Worm (Caenorhabditis elegans) whole organism, mixed stage, embryonic: ENCODE results near the gene rpn-13.

Source experiments
- M03D4.4 ChIP-seq: sonication (generic microtip); optimal IDR thresholded peaks from 2 replicates; lab custom pipeline; 2017; ENCODE audit warnings: mild to moderate bottlenecking, missing genetic modification characterization, missing compliant biosample characterization
- ceh-39 ChIP-seq: fragments of 150-350 bp; optimal IDR thresholded peaks from 2 replicates; lab custom pipeline; 2014; ENCODE audit warnings: missing biosample characterization, missing genetic modification characterization
- ces-1 ChIP-seq: fragments of 150-350 bp; optimal IDR thresholded peaks from 2 replicates; lab custom pipeline; 2014; ENCODE audit warnings: missing biosample characterization, missing genetic modification reagents, missing genetic modification characterization
- cnd-1 ChIP-seq: fragments of 200-800 bp; sonication (Bioruptor generic); optimal IDR thresholded peaks from 2 replicates; lab custom pipeline; 2018; ENCODE audit warnings: mild to moderate bottlenecking, missing genetic modification characterization, missing compliant biosample characterization
- drap-1 ChIP-seq: fragments of 200-800 bp; sonication (Bioruptor generic); optimal IDR thresholded peaks from 3 replicates; lab custom pipeline; 2018; ENCODE audit warnings: mild to moderate bottlenecking, missing genetic modification characterization, missing compliant biosample characterization
- elt-1 ChIP-seq: sonication (generic microtip); optimal IDR thresholded peaks from 2 replicates; lab custom pipeline; 2017; ENCODE audit warnings: missing genetic modification characterization, mild to moderate bottlenecking, missing compliant biosample characterization, antibody characterized with exemption, moderate library complexity, borderline replicate concordance; ENCODE audit not compliant: insufficient read depth
- flh-1 ChIP-seq: fragments of 200-800 bp; sonication (Bioruptor generic); optimal IDR thresholded peaks from 2 replicates; lab custom pipeline; 2018; ENCODE audit warnings: mild to moderate bottlenecking, missing genetic modification characterization, moderate library complexity, missing compliant biosample characterization
- ham-2 ChIP-seq: fragments of 200-800 bp; sonication (Bioruptor generic); optimal IDR thresholded peaks from 2 replicates; lab custom pipeline; 2018; ENCODE audit warnings: mild to moderate bottlenecking, missing genetic modification characterization, missing compliant biosample characterization
- lsy-2 ChIP-seq: fragments of 150-350 bp; optimal IDR thresholded peaks from 2 replicates; lab custom pipeline; 2014; ENCODE audit warnings: missing biosample characterization, missing genetic modification characterization
- mab-5 ChIP-seq: fragments of 150-350 bp; optimal IDR thresholded peaks from 2 replicates; lab custom pipeline; 2014; ENCODE audit warnings: missing biosample characterization, missing genetic modification characterization
- nhr-28 ChIP-seq: fragments of 150-350 bp; optimal IDR thresholded peaks from 2 replicates; lab custom pipeline; 2014; ENCODE audit warnings: missing biosample characterization, missing genetic modification characterization
- nhr-76 ChIP-seq: sonication (generic microtip); optimal IDR thresholded peaks from 2 replicates; lab custom pipeline; 2017; ENCODE audit warnings: missing biosample characterization, missing genetic modification characterization
- pha-4 ChIP-seq: fragments of 150-350 bp; optimal IDR thresholded peaks from 2 replicates; lab custom pipeline; 2018; ENCODE audit warnings: missing biosample characterization, missing genetic modification reagents, missing genetic modification characterization
- sem-2 ChIP-seq: fragments of 200-800 bp; sonication (Bioruptor generic); optimal IDR thresholded peaks from 2 replicates; lab custom pipeline; 2018; ENCODE audit warnings: mild to moderate bottlenecking, missing genetic modification characterization, missing compliant biosample characterization
- unc-120 ChIP-seq: sonication (generic microtip); optimal IDR thresholded peaks from 2 replicates; lab custom pipeline; 2017; ENCODE audit warnings: missing genetic modification characterization, missing compliant biosample characterization; ENCODE audit not compliant: poor library complexity, severe bottlenecking
- zip-8 ChIP-seq: fragments of 150-350 bp; optimal IDR thresholded peaks from 2 replicates; lab custom pipeline; 2014; ENCODE audit warnings: missing biosample characterization, missing genetic modification characterization

Gene rpn-13

ce11 chrIII:6298131-6298530 lies 43.6 kb downstream of the rpn-13 start, which contains the start of gene F47D12.3:
Gene F47D12.3, plus strand, starts transcription at chrIII:6298461.
- no peak for TF ChIP-seq flh-1 (GFP tag; lab: Kevin White, UChicago)
- TF ChIP-seq ham-2 (GFP tag; lab: Kevin White, UChicago), result no peak
- TF ChIP-seq elt-1 (tag; lab: Kevin White, UChicago), result no peak
- no peak for TF ChIP-seq pha-4 (tag; lab: Kevin White, UChicago)

- no peak for TF ChIP-seq drap-1 (GFP tag; lab: Kevin White, UChicago)
- TF ChIP-seq ces-1, result peak; percentile 33
Measured at ce11 chrIII:6297599-6297998, 44.1 kb downstream of the rpn-13 start.

DNA sequence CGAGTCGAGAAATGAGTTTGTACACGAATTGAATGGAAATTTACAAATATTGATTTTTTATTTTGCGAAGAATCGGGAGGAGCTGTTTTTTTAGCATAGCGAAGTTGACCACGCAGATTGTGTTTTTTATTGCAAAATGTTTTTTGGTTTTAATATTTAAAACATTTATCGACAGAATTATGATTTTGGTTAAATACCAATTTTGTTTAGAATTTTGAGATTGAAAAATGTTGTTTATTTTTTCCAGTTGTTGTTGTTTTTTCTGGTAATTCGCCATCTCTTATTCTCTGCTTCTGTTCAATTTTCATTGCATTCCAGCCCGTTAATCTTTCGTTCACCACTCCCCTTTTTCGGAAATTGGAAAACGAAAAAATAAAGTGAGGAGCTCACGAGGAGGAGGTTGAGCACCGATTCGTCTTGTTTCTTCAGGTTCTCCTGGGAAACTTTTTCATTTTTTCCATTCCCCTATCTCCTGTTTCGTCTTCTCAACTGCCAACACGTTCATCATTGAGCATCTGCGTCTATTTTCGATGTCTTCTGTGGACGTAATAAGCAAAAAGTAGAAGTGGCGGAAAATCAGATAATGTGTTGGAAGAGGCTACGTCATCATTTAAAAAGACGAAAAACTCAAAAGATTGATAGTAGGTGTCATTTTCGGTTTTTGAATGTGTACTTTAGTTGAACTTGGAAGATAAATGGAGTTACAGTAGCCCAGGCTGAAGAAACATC lies 45.6 kb downstream of the rpn-13 start, which contains the start of gene F47D12.7:
Gene F47D12.7, minus strand, starts transcription at position 51 of the 729 bp plus-strand sequence.
- TF ChIP-seq unc-120, result no peak
- TF ChIP-seq mab-5 (tag; lab: Kevin White, UChicago), result no peak

DNA sequence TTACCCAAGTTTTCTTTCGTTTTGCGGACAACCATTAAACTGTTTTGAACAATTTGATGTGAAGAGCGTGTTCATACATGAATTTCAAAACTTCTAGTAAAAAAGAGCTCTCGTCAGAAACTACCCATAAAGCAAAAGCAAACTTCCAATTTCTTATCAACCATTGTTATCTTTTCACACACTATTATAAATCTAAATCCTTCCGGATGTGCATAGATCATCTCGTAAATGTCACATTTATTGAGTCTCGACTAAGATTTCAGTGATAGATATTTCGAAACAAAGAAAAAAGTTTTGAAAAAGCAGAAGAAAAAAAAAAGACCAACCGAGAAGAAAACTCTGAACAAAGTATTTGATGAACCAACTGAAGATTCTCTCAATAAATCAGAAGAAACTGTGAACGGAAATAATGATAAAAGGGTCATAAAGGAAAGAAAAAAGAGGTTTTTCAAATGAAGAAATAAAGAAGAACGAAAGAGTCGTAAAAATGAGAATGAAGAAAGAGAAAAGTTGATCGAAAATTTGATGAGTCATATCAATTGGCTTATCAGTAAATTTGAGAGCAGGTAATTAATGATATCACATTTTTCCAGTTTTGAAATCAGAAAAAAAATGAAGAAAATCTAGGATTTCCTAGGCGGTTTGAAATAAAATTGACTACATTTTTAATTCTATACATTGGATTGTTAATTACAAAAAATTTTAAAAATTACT lies 51.1 kb downstream of the rpn-13 start:
- TF ChIP-seq cnd-1 (tag; lab: Kevin White, UChicago), result no peak
- TF ChIP-seq lsy-2 (tag; lab: Kevin White, UChicago), result no peak
- TF ChIP-seq ces-1, result no peak
- TF ChIP-seq nhr-28 (tag; lab: Kevin White, UChicago), result no peak
- TF ChIP-seq M03D4.4 (tag; lab: Kevin White, UChicago), result no peak
- no peak for TF ChIP-seq nhr-76 (tag; lab: Kevin White, UChicago)
- TF ChIP-seq zip-8, result no peak
- no peak for TF ChIP-seq sem-2
- TF ChIP-seq mab-5 (tag; lab: Kevin White, UChicago), result no peak
- TF ChIP-seq ceh-39 (tag; lab: Kevin White, UChicago), result no peak
